Fruit fly (Drosophila melanogaster) whole organism, embryonic: ENCODE data around the gene GABA-B-R3.
A peak's percentile ranks its signal among the peaks of the same experiment; 100 is the strongest.

Experiments used
- CG10267 ChIP-seq: fragments of 200-800 bp; sonication (Bioruptor generic); optimal IDR thresholded peaks from 2 replicates; lab custom pipeline; 2018; ENCODE audit warnings: missing biosample characterization, mild to moderate bottlenecking, missing genetic modification characterization, moderate library complexity
- CG11085 ChIP-seq: fragments of 200-800 bp; sonication (Bioruptor generic); IDR thresholded peaks from 2 replicates; pipeline ENCODE4 v1.3.6; 2022; ENCODE audit warnings: missing biosample characterization, missing genetic modification characterization
- CG11398 ChIP-seq: fragments of 200-800 bp; sonication (Bioruptor generic); optimal IDR thresholded peaks from 2 replicates; lab custom pipeline; 2016; ENCODE audit warnings: missing biosample characterization, missing genetic modification characterization
- CG12659 ChIP-seq: fragments of 200-800 bp; sonication (Bioruptor generic); optimal IDR thresholded peaks from 3 replicates; lab custom pipeline; 2017; ENCODE audit warnings: mild to moderate bottlenecking, missing biosample characterization, missing genetic modification reagents, missing genetic modification characterization
- CG12769 ChIP-seq: fragments of 200-800 bp; sonication (Bioruptor generic); optimal IDR thresholded peaks from 2 replicates; lab custom pipeline; 2019; ENCODE audit warnings: missing biosample characterization, mild to moderate bottlenecking, missing genetic modification characterization, moderate library complexity
- CG13424 ChIP-seq: fragments of 200-800 bp; sonication (Bioruptor generic); optimal IDR thresholded peaks from 2 replicates; lab custom pipeline; 2019; ENCODE audit warnings: missing biosample characterization, mild to moderate bottlenecking, missing genetic modification characterization, moderate library complexity
- CG15269 ChIP-seq: fragments of 200-800 bp; sonication (Bioruptor generic); optimal IDR thresholded peaks from 2 replicates; lab custom pipeline; 2018; ENCODE audit warnings: missing biosample characterization, mild to moderate bottlenecking, missing genetic modification characterization, moderate library complexity
- CG16813 ChIP-seq: fragments of 200-800 bp; sonication (Bioruptor generic); IDR thresholded peaks from 3 replicates; pipeline ENCODE4 v1.3.6; 2022; ENCODE audit warnings: missing biosample characterization, missing genetic modification characterization; ENCODE audit not compliant: partially characterized antibody
- CG33557 ChIP-seq: fragments of 200-800 bp; sonication (Bioruptor generic); optimal IDR thresholded peaks from 2 replicates; lab custom pipeline; 2019; ENCODE audit warnings: missing biosample characterization, mild to moderate bottlenecking, missing genetic modification characterization, moderate library complexity
- CG42726 ChIP-seq: fragments of 200-800 bp; sonication (Bioruptor generic); IDR thresholded peaks from 2 replicates; pipeline ENCODE4 v1.3.6; 2022; ENCODE audit warnings: missing biosample characterization, missing genetic modification characterization; ENCODE audit not compliant: partially characterized antibody
- CG6654 ChIP-seq: fragments of 200-800 bp; sonication (Bioruptor generic); optimal IDR thresholded peaks from 2 replicates; lab custom pipeline; 2017; ENCODE audit warnings: missing biosample characterization, mild to moderate bottlenecking, missing genetic modification characterization
- CG7745 ChIP-seq: fragments of 200-800 bp; sonication (Bioruptor generic); optimal IDR thresholded peaks from 2 replicates; lab custom pipeline; 2018; ENCODE audit warnings: missing biosample characterization, mild to moderate bottlenecking, missing genetic modification characterization, moderate library complexity
- CG8281 ChIP-seq: fragments of 200-800 bp; sonication (Bioruptor generic); optimal IDR thresholded peaks from 2 replicates; lab custom pipeline; 2018; ENCODE audit warnings: missing biosample characterization, mild to moderate bottlenecking, missing genetic modification characterization, moderate library complexity
- CG8359 ChIP-seq: fragments of 200-800 bp; sonication (Bioruptor generic); optimal IDR thresholded peaks from 2 replicates; lab custom pipeline; 2017; ENCODE audit warnings: missing biosample characterization, mild to moderate bottlenecking, missing genetic modification characterization, borderline replicate concordance
- CG8924 ChIP-seq: fragments of 200-800 bp; optimal IDR thresholded peaks from 3 replicates; lab custom pipeline; 2019; ENCODE audit warnings: missing biosample characterization, mild to moderate bottlenecking, missing genetic modification characterization, moderate library complexity
- CG9609 ChIP-seq: fragments of 200-800 bp; sonication (Bioruptor generic); optimal IDR thresholded peaks from 3 replicates; lab custom pipeline; 2016; ENCODE audit warnings: missing biosample characterization, missing genetic modification characterization
- CoRest ChIP-seq: fragments of 200-800 bp; sonication (Bioruptor generic); optimal IDR thresholded peaks from 3 replicates; lab custom pipeline; 2018; ENCODE audit warnings: missing biosample characterization, mild to moderate bottlenecking, missing genetic modification characterization, moderate library complexity
- Eip74EF ChIP-seq, 2 experiments: fragments of 200-800 bp in 1 of 2; fragments of >200 bp in 1 of 2; sonication (Bioruptor generic) in 1 of 2; optimal IDR thresholded peaks; 2 replicates each; lab custom pipeline; 2017 to 2019; ENCODE audit warnings: missing biosample characterization in 2 of 2, missing genetic modification characterization in 2 of 2, mild to moderate bottlenecking in 1 of 2, moderate library complexity in 1 of 2
- H15 ChIP-seq: fragments of 200-800 bp; sonication (Bioruptor generic); IDR thresholded peaks from 3 replicates; pipeline ENCODE4 v1.3.6; 2022; ENCODE audit warnings: missing biosample characterization, missing genetic modification characterization
- HmgZ ChIP-seq: fragments of 200-800 bp; sonication (Bioruptor generic); optimal IDR thresholded peaks from 2 replicates; lab custom pipeline; 2018; ENCODE audit warnings: missing biosample characterization, mild to moderate bottlenecking, missing genetic modification characterization
- Hr51 ChIP-seq, 2 experiments: fragments of 200-800 bp; sonication (Bioruptor generic); optimal IDR thresholded peaks; 2 replicates in 1 of 2; 3 replicates in 1 of 2; lab custom pipeline; 2016 to 2018; ENCODE audit warnings: missing biosample characterization in 2 of 2, missing genetic modification characterization in 2 of 2, mild to moderate bottlenecking in 1 of 2, moderate library complexity in 1 of 2
- Hr78 ChIP-seq, 2 experiments: fragments of 200-800 bp in 1 of 2; fragments of >200 bp in 1 of 2; sonication (Bioruptor generic) in 1 of 2; optimal IDR thresholded peaks; 2 replicates each; lab custom pipeline; 2017 to 2019; ENCODE audit warnings: missing biosample characterization in 2 of 2, missing genetic modification characterization in 2 of 2, mild to moderate bottlenecking in 1 of 2, moderate library complexity in 1 of 2
- Lhr ChIP-seq: fragments of 200-800 bp; sonication (Bioruptor generic); optimal IDR thresholded peaks from 3 replicates; lab custom pipeline; 2017; ENCODE audit warnings: mild to moderate bottlenecking, missing biosample characterization, missing genetic modification reagents, missing genetic modification characterization
- MESR4 ChIP-seq: fragments of 200-800 bp; sonication (Bioruptor generic); optimal IDR thresholded peaks from 2 replicates; lab custom pipeline; 2018; ENCODE audit warnings: missing biosample characterization, mild to moderate bottlenecking, missing genetic modification characterization, moderate library complexity
- Mad ChIP-seq: fragments of 200-800 bp; sonication (Bioruptor generic); optimal IDR thresholded peaks from 2 replicates; lab custom pipeline; 2016; ENCODE audit warnings: missing biosample characterization, missing genetic modification characterization
- Max ChIP-seq: fragments of 200-800 bp; sonication (Bioruptor generic); optimal IDR thresholded peaks from 2 replicates; lab custom pipeline; 2016; ENCODE audit warnings: missing biosample characterization, mild to moderate bottlenecking, missing genetic modification characterization
- Scr ChIP-seq: fragments of 200-800 bp; sonication (Bioruptor generic); IDR thresholded peaks from 2 replicates; pipeline ENCODE4 v1.3.6; 2022; ENCODE audit warnings: missing biosample characterization, missing genetic modification characterization; ENCODE audit not compliant: partially characterized antibody
- Sox102F ChIP-seq: fragments of 200-800 bp; sonication (Bioruptor generic); optimal IDR thresholded peaks from 2 replicates; lab custom pipeline; 2018; ENCODE audit warnings: missing biosample characterization, mild to moderate bottlenecking, missing genetic modification characterization, moderate library complexity
- Xbp1 ChIP-seq: fragments of 200-800 bp; sonication (Bioruptor generic); optimal IDR thresholded peaks from 3 replicates; lab custom pipeline; 2016; ENCODE audit warnings: missing biosample characterization, mild to moderate bottlenecking, missing genetic modification characterization
- corto ChIP-seq: fragments of 200-800 bp; sonication (Bioruptor generic); optimal IDR thresholded peaks from 2 replicates; lab custom pipeline; 2016; ENCODE audit warnings: missing biosample characterization, mild to moderate bottlenecking, missing genetic modification characterization, moderate library complexity
- dimm ChIP-seq: fragments of 200-800 bp; sonication (Bioruptor generic); IDR thresholded peaks from 2 replicates; pipeline ENCODE4 v1.3.6; 2022; ENCODE audit warnings: missing biosample characterization, missing genetic modification characterization
- fd96Cb ChIP-seq: fragments of 200-800 bp; sonication (Bioruptor generic); optimal IDR thresholded peaks from 2 replicates; lab custom pipeline; 2018; ENCODE audit warnings: missing biosample characterization, mild to moderate bottlenecking, missing genetic modification characterization, moderate library complexity
- fu2 ChIP-seq: fragments of 200-800 bp; sonication (Bioruptor generic); optimal IDR thresholded peaks from 2 replicates; lab custom pipeline; 2016; ENCODE audit warnings: missing biosample characterization, missing genetic modification characterization
- gfzf ChIP-seq: fragments of 200-800 bp; sonication (Bioruptor generic); optimal IDR thresholded peaks from 2 replicates; lab custom pipeline; 2016; ENCODE audit warnings: missing biosample characterization, mild to moderate bottlenecking, missing genetic modification characterization, moderate library complexity
- hb ChIP-seq: fragments of 200-800 bp; sonication (Bioruptor generic); IDR thresholded peaks from 3 replicates; pipeline ENCODE4 v1.3.6; 2022; ENCODE audit warnings: missing biosample characterization, missing genetic modification characterization; ENCODE audit not compliant: partially characterized antibody
- knrl ChIP-seq: fragments of 200-800 bp; sonication (Bioruptor generic); IDR thresholded peaks from 3 replicates; pipeline ENCODE4 v1.3.6; 2022; ENCODE audit warnings: missing biosample characterization, missing genetic modification characterization; ENCODE audit not compliant: partially characterized antibody
- lab ChIP-seq: fragments of 200-800 bp; sonication (Bioruptor generic); optimal IDR thresholded peaks from 3 replicates; lab custom pipeline; 2017; ENCODE audit warnings: missing biosample characterization, missing genetic modification characterization, mild to moderate bottlenecking, moderate library complexity, missing genetic modification reagents
- mam ChIP-seq: fragments of 200-800 bp; sonication (Bioruptor generic); optimal IDR thresholded peaks from 3 replicates; lab custom pipeline; 2016; ENCODE audit warnings: missing biosample characterization, missing genetic modification characterization
- mld ChIP-seq: fragments of 200-800 bp; sonication (Bioruptor generic); IDR thresholded peaks from 3 replicates; pipeline ENCODE4 v1.3.6; 2022; ENCODE audit warnings: missing biosample characterization, missing genetic modification characterization; ENCODE audit not compliant: partially characterized antibody
- p53 ChIP-seq: fragments of 200-800 bp; sonication (Bioruptor generic); optimal IDR thresholded peaks from 2 replicates; lab custom pipeline; 2016; ENCODE audit warnings: missing biosample characterization, missing genetic modification characterization
- phol ChIP-seq: fragments of 200-800 bp; sonication (Bioruptor generic); optimal IDR thresholded peaks from 3 replicates; lab custom pipeline; 2018; ENCODE audit warnings: missing biosample characterization, mild to moderate bottlenecking, missing genetic modification characterization, moderate library complexity
- prd ChIP-seq, 3 experiments: fragments of >200 bp in 2 of 3; fragments of 200-800 bp in 1 of 3; sonication (Bioruptor generic) in 1 of 3; optimal IDR thresholded peaks in 2 of 3; IDR thresholded peaks in 1 of 3; 2 replicates in 2 of 3; 3 replicates in 1 of 3; pipeline versions ENCODE4 v1.3.6 to Lab custom; 2017 to 2022; ENCODE audit warnings: missing biosample characterization in 1 of 3, missing genetic modification characterization in 1 of 3
- sim ChIP-seq: fragments of 200-800 bp; sonication (Bioruptor generic); IDR thresholded peaks from 2 replicates; pipeline ENCODE4 v1.3.6; 2022; ENCODE audit warnings: missing biosample characterization, missing genetic modification characterization
- sisA ChIP-seq: fragments of 200-800 bp; sonication (Bioruptor generic); IDR thresholded peaks from 2 replicates; pipeline ENCODE4 v1.3.6; 2022; ENCODE audit warnings: missing biosample characterization, missing genetic modification characterization
- ssp ChIP-seq: fragments of 200-800 bp; sonication (Bioruptor generic); IDR thresholded peaks from 2 replicates; pipeline ENCODE4 v1.3.6; 2022; ENCODE audit warnings: missing biosample characterization, missing genetic modification characterization
- unpg ChIP-seq: fragments of 200-800 bp; sonication (Bioruptor generic); optimal IDR thresholded peaks from 3 replicates; lab custom pipeline; 2018; ENCODE audit warnings: missing biosample characterization, mild to moderate bottlenecking, missing genetic modification characterization, moderate library complexity
- zfh1 ChIP-seq: fragments of 200-800 bp; sonication (Bioruptor generic); IDR thresholded peaks from 3 replicates; pipeline ENCODE4 v1.3.6; 2022; ENCODE audit warnings: missing biosample characterization, missing genetic modification characterization

Gene GABA-B-R3

dm6 chr2L:740031-740430 lies 9.7 kb upstream of the GABA-B-R3 start (continued):
- TF ChIP-seq fd96Cb (tag; lab: Kevin White, UChicago): no peak
- TF ChIP-seq zfh1 (GFP tag; lab: Robert Waterston, UW): no peak
- TF ChIP-seq CG11085: no peak
- no peak for TF ChIP-seq CG10267 (tag; lab: Kevin White, UChicago)
- no peak for TF ChIP-seq CG11398 (GFP tag; lab: Kevin White, UChicago)
- TF ChIP-seq CG7745 (tag; lab: Kevin White, UChicago): no peak
- no peak for TF ChIP-seq CG8359 (GFP tag; lab: Kevin White, UChicago)
- peak; percentile 4 to 13 for TF ChIP-seq Hr51 (GFP tag; optimal IDR thresholded peaks at IDR 0.05; lab: Kevin White, UChicago)
- no peak for TF ChIP-seq corto (GFP tag; lab: Kevin White, UChicago)
- no peak for TF ChIP-seq MESR4 (GFP tag; lab: Kevin White, UChicago)
- TF ChIP-seq Xbp1 (GFP tag; lab: Kevin White, UChicago): no peak
- peak; percentile 2 for TF ChIP-seq p53
- peak; percentile 7 for TF ChIP-seq CG13424 (tag; lab: Kevin White, UChicago)
- TF ChIP-seq CG12769 (tag; lab: Kevin White, UChicago): peak; percentile 7
- TF ChIP-seq knrl (GFP tag; lab: Robert Waterston, UW): peak; percentile 64; the same call in 2 of the 3 replicates
- no peak for TF ChIP-seq CG6654
- TF ChIP-seq sim (GFP tag; lab: Robert Waterston, UW): no peak
- TF ChIP-seq Scr (GFP tag; lab: Robert Waterston, UW): peak; percentile 15; the same call in 1 of the 2 replicates
- TF ChIP-seq CG8281: no peak
- no peak for TF ChIP-seq dimm
- TF ChIP-seq CoRest: peak; percentile 27
- no peak for TF ChIP-seq gfzf (GFP tag; lab: Kevin White, UChicago)
- no peak for TF ChIP-seq fu2 (GFP tag; lab: Kevin White, UChicago)
- peak; percentile 46 for TF ChIP-seq phol (tag; lab: Kevin White, UChicago)
- TF ChIP-seq Lhr (GFP tag; lab: Kevin White, UChicago): peak; percentile 50
- TF ChIP-seq mld (GFP tag; lab: Robert Waterston, UW): no peak
- TF ChIP-seq lab (GFP tag; lab: Kevin White, UChicago): no peak
- TF ChIP-seq CG8924 (tag; lab: Kevin White, UChicago): no peak
- peak; percentile 14; the same call in 1 of the 3 replicates for TF ChIP-seq H15 (GFP tag; lab: Robert Waterston, UW)
- TF ChIP-seq ssp: peak; percentile 41; the same call in 1 of the 2 replicates
- TF ChIP-seq CG16813 (GFP tag; lab: Robert Waterston, UW): peak; percentile 28; the same call in 1 of the 3 replicates
- TF ChIP-seq Eip74EF (GFP tag; optimal IDR thresholded peaks at IDR 0.05; lab: Kevin White, UChicago): peak in 1 of 2 experiments; percentile 70
- peak; percentile 35 for TF ChIP-seq sisA (GFP tag; lab: Robert Waterston, UW)
- no peak for TF ChIP-seq unpg (GFP tag; lab: Kevin White, UChicago)
- TF ChIP-seq CG33557: no peak
- TF ChIP-seq Sox102F (GFP tag; lab: Kevin White, UChicago): peak; percentile 8
- no peak for TF ChIP-seq Mad (GFP tag; lab: Kevin White, UChicago)
- no peak for TF ChIP-seq mam (GFP tag; lab: Kevin White, UChicago)
- peak; percentile 28 for TF ChIP-seq HmgZ (tag; lab: Kevin White, UChicago)
- peak; percentile 6 for TF ChIP-seq CG9609 (GFP tag; lab: Kevin White, UChicago)
- TF ChIP-seq CG12659 (GFP tag; lab: Kevin White, UChicago): peak; percentile 11
- peak; percentile 71; the same call in 1 of the 2 replicates for TF ChIP-seq CG42726 (GFP tag; lab: Robert Waterston, UW)
- peak in 1 of 2 experiments; percentile 47 for TF ChIP-seq Hr78 (GFP tag; optimal IDR thresholded peaks at IDR 0.05; lab: Kevin White, UChicago)
- TF ChIP-seq prd (optimal IDR thresholded peaks at IDR 0.05; lab: Kevin White, UChicago): no peak
- peak; percentile 40; the same call in 2 of the 3 replicates for TF ChIP-seq prd (GFP tag; IDR thresholded peaks at IDR 0.05; lab: Robert Waterston, UW)
- TF ChIP-seq CG15269 (tag; lab: Kevin White, UChicago): no peak
- TF ChIP-seq hb (GFP tag; lab: Robert Waterston, UW): 0 out of 3 replicates have a peak, but pooled peaks have one; percentile 46
- no peak for TF ChIP-seq Max (GFP tag; lab: Kevin White, UChicago)
